Fruit fly (Drosophila melanogaster) whole organism, embryonic: ENCODE measurements around the gene Rab30.

Experiments
- CG11456 ChIP-seq: fragments of 200-800 bp; sonication (Bioruptor generic); IDR thresholded peaks from 3 replicates; pipeline ENCODE4 v1.3.6; 2022; ENCODE audit warnings: missing biosample characterization, missing genetic modification characterization
- CG17802 ChIP-seq: fragments of 200-800 bp; sonication (Bioruptor generic); optimal IDR thresholded peaks from 2 replicates; lab custom pipeline; 2018; ENCODE audit warnings: missing biosample characterization, mild to moderate bottlenecking, missing genetic modification characterization, moderate library complexity
- CG30020 ChIP-seq: fragments of 200-800 bp; optimal IDR thresholded peaks from 2 replicates; lab custom pipeline; 2019; ENCODE audit warnings: missing biosample characterization, mild to moderate bottlenecking, missing genetic modification characterization, moderate library complexity
- CG34422 ChIP-seq: fragments of 200-800 bp; sonication (Bioruptor generic); IDR thresholded peaks from 3 replicates; pipeline ENCODE4 v1.3.6; 2022; ENCODE audit warnings: missing biosample characterization, missing genetic modification characterization
- CG6175 ChIP-seq: fragments of 200-800 bp; sonication (Bioruptor generic); IDR thresholded peaks from 3 replicates; pipeline ENCODE4 v1.3.6; 2022; ENCODE audit warnings: missing biosample characterization, missing genetic modification characterization
- CG7839 ChIP-seq: fragments of 200-800 bp; sonication (Bioruptor generic); optimal IDR thresholded peaks from 3 replicates; lab custom pipeline; 2018; ENCODE audit warnings: missing biosample characterization, mild to moderate bottlenecking, missing genetic modification characterization, moderate library complexity
- CG9727 ChIP-seq: fragments of 200-800 bp; sonication (Bioruptor generic); optimal IDR thresholded peaks from 3 replicates; lab custom pipeline; 2017; ENCODE audit warnings: missing biosample characterization, mild to moderate bottlenecking, missing genetic modification characterization
- Dref ChIP-seq: fragments of 200-800 bp; sonication (Bioruptor generic); IDR thresholded peaks from 2 replicates; pipeline ENCODE4 v1.3.6; 2022; ENCODE audit warnings: missing biosample characterization, missing genetic modification characterization
- NfI ChIP-seq: fragments of 200-800 bp; sonication (Bioruptor generic); optimal IDR thresholded peaks from 3 replicates; lab custom pipeline; 2018; ENCODE audit warnings: missing biosample characterization, mild to moderate bottlenecking, missing genetic modification characterization, moderate library complexity
- al ChIP-seq: fragments of 200-800 bp; sonication (Bioruptor generic); IDR thresholded peaks from 2 replicates; pipeline ENCODE4 v1.3.6; 2022; ENCODE audit warnings: missing biosample characterization, missing genetic modification characterization
- crp ChIP-seq, 2 experiments: fragments of 200-800 bp; sonication (Bioruptor generic); optimal IDR thresholded peaks; 2 replicates in 1 of 2; 3 replicates in 1 of 2; lab custom pipeline; 2017; ENCODE audit warnings: missing biosample characterization in 2 of 2, missing genetic modification characterization in 2 of 2, mild to moderate bottlenecking in 1 of 2, moderate library complexity in 1 of 2
- hth ChIP-seq: fragments of >200 bp; optimal IDR thresholded peaks from 2 replicates; lab custom pipeline; 2017; ENCODE audit warnings: inconsistent platforms

DNA sequence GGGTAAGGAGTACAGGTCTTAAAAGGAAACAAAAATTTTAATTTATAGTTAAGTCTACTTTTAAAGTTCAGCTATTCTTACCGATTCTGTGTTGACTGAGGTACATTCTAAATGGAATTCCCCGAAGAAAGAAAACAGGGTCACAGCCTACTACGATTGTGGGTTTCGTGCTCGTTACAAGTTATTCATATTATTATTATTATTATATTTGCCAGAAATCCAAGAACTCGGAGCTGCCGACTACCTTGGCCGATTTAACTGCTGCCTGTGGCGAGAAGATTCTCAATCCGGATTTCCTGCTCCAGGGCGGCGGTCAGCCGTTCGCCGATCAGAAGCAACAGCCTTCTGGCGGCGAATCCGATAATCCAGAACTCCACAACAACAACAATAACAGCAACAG lies 28.3 kb upstream of the Rab30 start, which contains the start of gene Mst27D:
- TF ChIP-seq NfI (GFP tag; lab: Kevin White, UChicago) (no peak), CG11456 (GFP tag; lab: Robert Waterston, UW) (no peak), al (GFP tag; lab: Robert Waterston, UW) (no peak), hth (no peak), crp (GFP tag; optimal IDR thresholded peaks at IDR 0.05; lab: Kevin White, UChicago) (no peak), CG7839 (tag; lab: Kevin White, UChicago) (no peak), CG34422 (GFP tag; lab: Robert Waterston, UW) (no peak), CG9727 (no peak), CG17802 (tag; lab: Kevin White, UChicago) (no peak), Dref (GFP tag; lab: Robert Waterston, UW) (no peak), CG6175 (GFP tag; lab: Robert Waterston, UW) (no peak), CG30020 (tag; lab: Kevin White, UChicago) (no peak)
